Worm (Caenorhabditis elegans): Measurements from ENCODE around the gene marc-1.

marc-1 gene

DNA sequence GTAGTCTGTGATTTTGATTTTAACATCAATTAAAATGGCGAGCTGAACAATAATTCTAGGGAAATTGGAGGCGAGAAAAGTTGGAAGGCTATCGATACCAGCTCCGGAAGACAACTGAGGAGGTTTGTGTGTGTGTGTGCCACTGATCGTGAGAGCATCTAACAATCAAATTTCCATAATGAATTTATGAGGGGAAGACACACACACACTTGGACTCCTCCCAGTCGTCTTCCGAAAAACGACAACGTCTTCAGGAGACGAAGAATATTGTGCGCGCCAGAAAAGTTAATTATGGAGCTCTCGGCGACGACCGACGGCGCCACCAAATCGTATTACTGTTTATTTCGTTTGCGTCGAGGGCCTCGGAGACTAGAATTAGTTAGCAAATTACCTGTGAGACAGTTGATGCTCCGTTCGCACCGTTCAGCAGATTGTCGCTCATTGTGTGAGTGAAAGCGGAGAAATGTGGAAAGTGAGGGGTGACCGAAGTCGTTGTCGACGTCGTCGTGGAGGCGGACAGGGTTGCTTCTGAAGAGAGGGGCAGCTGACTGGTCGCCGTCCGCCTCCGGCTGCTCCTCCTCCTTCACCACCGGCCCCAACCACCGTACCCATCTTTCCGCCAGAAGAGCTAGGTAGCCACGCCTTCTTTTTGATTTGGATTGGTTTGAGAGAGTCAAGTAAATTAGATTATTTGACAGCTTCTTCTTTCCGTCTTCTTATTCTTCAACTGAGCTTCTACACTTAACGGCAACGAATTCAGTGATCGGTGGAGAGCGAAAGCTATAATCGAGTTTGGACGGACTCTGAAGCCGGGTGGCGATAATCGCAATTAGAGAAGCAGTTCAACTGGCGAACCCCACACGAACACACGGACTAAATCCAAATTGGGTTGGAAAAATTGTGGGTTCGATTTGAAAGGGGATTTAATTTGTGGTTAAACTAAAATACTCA lies 29.6 kb downstream of the marc-1 start, which contains the start of gene unc-42 (continued):
- TF ChIP-seq lir-1 (GFP tag; conservative IDR thresholded peaks at IDR 0.05) (no peak), ama-1 (optimal IDR thresholded peaks at IDR 0.05) (no peak), ama-1 (GFP tag; optimal IDR thresholded peaks at IDR 0.05) (no peak), ekl-4 (GFP tag; IDR thresholded peaks at IDR 0.05) (no peak)

ce11 chrV:9771311-9771710 lies 31.8 kb downstream of the marc-1 start:
- TF ChIP-seq bed-1 (GFP tag; IDR thresholded peaks at IDR 0.05), result no peak

DNA sequence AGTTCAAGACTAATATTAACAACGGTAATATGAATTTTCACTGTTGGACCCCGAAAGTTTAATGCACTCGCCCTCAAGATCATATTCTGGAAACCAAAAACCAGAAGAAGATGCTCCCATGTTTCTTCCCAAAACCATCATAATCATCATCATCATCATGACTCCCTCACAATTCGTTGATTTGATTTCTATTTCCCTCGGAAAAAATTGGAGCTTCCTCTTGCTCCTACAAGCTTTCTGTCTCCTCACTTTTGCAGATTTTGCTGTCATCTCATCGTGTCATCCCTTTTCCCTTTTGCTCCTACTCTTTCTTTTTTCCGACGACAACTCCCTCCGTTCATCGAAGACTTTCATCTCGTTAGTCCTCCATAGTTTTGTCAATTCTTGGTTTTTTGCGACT lies 32.5 kb downstream of the marc-1 start, which contains the start of gene F46B6.2:
TSS of gene F46B6.2 (plus strand) at position 316 of the 400 bp plus-strand sequence.
- TF ChIP-seq attf-5 (GFP tag; optimal IDR thresholded peaks at IDR 0.05) (no peak), nhr-120 (GFP tag; IDR thresholded peaks at IDR 0.05) (no peak), lin-40 (tag; optimal IDR thresholded peaks at IDR 0.05) (no peak), cebp-1 (GFP tag; IDR thresholded peaks at IDR 0.05) (no peak), cebp-1 (tag; optimal IDR thresholded peaks at IDR 0.05) (no peak), gei-17 (GFP tag; optimal IDR thresholded peaks at IDR 0.05) (no peak), lsy-27 (tag; optimal IDR thresholded peaks at IDR 0.05; ENCODE audit: borderline replicate concordance, insufficient read depth) (no peak), hsf-1 (GFP tag; IDR thresholded peaks at IDR 0.05) (no peak), F57C9.4 (tag; optimal IDR thresholded peaks at IDR 0.05) (no peak), ceh-100 (GFP tag; IDR thresholded peaks at IDR 0.05) (no peak), hmg-20 (GFP tag; IDR thresholded peaks at IDR 0.05) (no peak), let-607 (tag; optimal IDR thresholded peaks at IDR 0.05) (no peak), attf-3 (GFP tag; conservative IDR thresholded peaks at IDR 0.05) (no peak), Y95B8A.8 (GFP tag; IDR thresholded peaks at IDR 0.05) (no peak), nhr-179 (tag; optimal IDR thresholded peaks at IDR 0.05) (no peak), snpc-1.3 (tag; optimal IDR thresholded peaks at IDR 0.05; ENCODE audit: insufficient read depth) (no peak), zim-3 (tag; optimal IDR thresholded peaks at IDR 0.05) (no peak), lin-54 (GFP tag; optimal IDR thresholded peaks at IDR 0.05) (no peak), Y79H2A.3 (GFP tag; conservative IDR thresholded peaks at IDR 0.05) (no peak), K12H6.12 (tag; optimal IDR thresholded peaks at IDR 0.05) (no peak)

ce11 chrV:9775734-9776133 lies 36.2 kb downstream of the marc-1 start, which contains the start of gene F46B6.12:
Gene F46B6.12, minus strand, starts transcription at chrV:9775834.
- TF ChIP-seq F23B12.7 (tag; optimal IDR thresholded peaks at IDR 0.05; ENCODE audit: insufficient read depth) (no peak), egl-18 (GFP tag; IDR thresholded peaks at IDR 0.05) (no peak), zfh-2 (GFP tag; conservative IDR thresholded peaks at IDR 0.05) (no peak), lin-54 (GFP tag; optimal IDR thresholded peaks at IDR 0.05) (no peak), snpc-1.3 (tag; optimal IDR thresholded peaks at IDR 0.05; ENCODE audit: insufficient read depth) (no peak), lsy-27 (tag; optimal IDR thresholded peaks at IDR 0.05; ENCODE audit: borderline replicate concordance, insufficient read depth) (no peak), him-1 (tag; optimal IDR thresholded peaks at IDR 0.05) (no peak), F57C9.4 (tag; optimal IDR thresholded peaks at IDR 0.05) (no peak), zim-3 (tag; optimal IDR thresholded peaks at IDR 0.05) (no peak), unc-62 (GFP tag; optimal IDR thresholded peaks at IDR 0.05) (no peak), K12H6.12 (tag; optimal IDR thresholded peaks at IDR 0.05) (no peak), lsl-1 (GFP tag; optimal IDR thresholded peaks at IDR 0.05) (no peak), ekl-4 (GFP tag; IDR thresholded peaks at IDR 0.05) (no peak), C17E4.6 (GFP tag; IDR thresholded peaks at IDR 0.05) (no peak), hlh-26 (GFP tag; conservative IDR thresholded peaks at IDR 0.05) (no peak), hmg-1.2 (GFP tag; IDR thresholded peaks at IDR 0.05) (no peak), mcd-1 (GFP tag; IDR thresholded peaks at IDR 0.05) (no peak), nhr-120 (GFP tag; IDR thresholded peaks at IDR 0.05) (no peak)

All from whole organism, young adult.